ENCODE assay signal across 5 fruit fly cellular contexts in the genomic region with DNA sequence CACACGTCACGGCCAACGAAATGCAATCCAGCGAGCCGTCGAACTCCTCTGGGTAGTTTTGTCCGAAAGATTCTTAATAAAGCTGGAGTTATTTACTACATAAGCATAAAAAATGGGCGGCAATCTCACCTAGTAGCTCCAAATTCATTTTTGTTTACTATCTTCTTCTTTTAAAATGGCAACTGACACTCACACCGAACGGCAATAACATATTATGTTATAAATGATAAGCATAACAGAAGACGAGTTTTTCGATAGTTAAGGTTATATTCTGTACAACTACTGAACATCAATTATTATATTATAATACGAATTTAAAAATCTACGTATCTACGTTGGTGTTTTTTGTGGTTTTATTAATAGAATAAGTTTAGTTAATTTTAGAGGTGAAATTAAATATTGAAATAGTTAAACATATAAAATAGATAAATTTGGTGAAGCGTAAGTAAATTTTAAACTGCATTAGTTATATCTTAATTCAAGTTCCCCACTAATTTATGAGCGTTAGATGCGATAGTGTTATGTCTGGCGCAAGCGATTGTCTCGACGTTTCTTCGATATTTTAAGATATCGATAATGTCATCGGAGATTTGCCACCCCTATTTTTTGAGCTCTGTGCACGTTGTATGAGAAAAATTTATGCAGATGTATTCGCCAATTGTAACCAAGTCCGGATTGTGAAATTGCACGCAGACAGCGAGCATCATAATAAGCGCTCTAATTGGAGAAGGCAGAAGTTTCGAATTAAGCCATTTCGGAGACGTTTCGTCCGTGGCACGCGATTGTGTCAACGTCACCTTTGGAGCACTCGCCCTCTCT.
A peak's percentile ranks its signal among the peaks of the same experiment; 100 is the strongest.
TF ChIP-seq lines count a peak whose summit lies in the region.

Rbbp5 (minus strand) TSS at position 181 of the 819 bp plus-strand sequence.
eRF1 (plus strand) TSS at position 594 of the 819 bp plus-strand sequence.

TF ChIP-seq in whole organism, adult, 20 proteins besides CTCF, POLR2A, EP300 and RAD21 (continued from another document):
- TF ChIP-seq toe (GFP tag; optimal IDR thresholded peaks at IDR 0.05; lab: Kevin White, UChicago) (no peak), CG1620 (GFP tag; optimal IDR thresholded peaks at IDR 0.05; lab: Kevin White, UChicago) (peak; percentile 76), Clk (GFP tag; optimal IDR thresholded peaks at IDR 0.05; lab: Kevin White, UChicago) (peak; percentile 9), Crg-1 (GFP tag; optimal IDR thresholded peaks at IDR 0.05; lab: Kevin White, UChicago) (peak; percentile 66)

TF ChIP-seq in whole organism, embryonic, 481 proteins besides CTCF, POLR2A, EP300 and RAD21 (continued from another document and continues in another):
- no peak for TF ChIP-seq Sox100B (GFP tag; optimal IDR thresholded peaks at IDR 0.05; lab: Kevin White, UChicago)
- peak; percentile 64 for TF ChIP-seq CG8765 (GFP tag; IDR thresholded peaks at IDR 0.05; lab: Robert Waterston, UW)
- TF ChIP-seq mam (GFP tag; optimal IDR thresholded peaks at IDR 0.05; lab: Kevin White, UChicago): peak; percentile 81
- TF ChIP-seq tll (GFP tag; optimal IDR thresholded peaks at IDR 0.05; lab: Kevin White, UChicago): no peak
- TF ChIP-seq pum (GFP tag; optimal IDR thresholded peaks at IDR 0.05; lab: Kevin White, UChicago): peak; percentile 32
- peak; percentile 49 for TF ChIP-seq Bdp1 (GFP tag; optimal IDR thresholded peaks at IDR 0.05; lab: Kevin White, UChicago)
- TF ChIP-seq kah (GFP tag; optimal IDR thresholded peaks at IDR 0.05; lab: Kevin White, UChicago): no peak
- TF ChIP-seq lab (GFP tag; optimal IDR thresholded peaks at IDR 0.05; lab: Kevin White, UChicago): peak; percentile 74
- peak; percentile 66; the same call in 1 of the 3 replicates for TF ChIP-seq C15 (GFP tag; IDR thresholded peaks at IDR 0.05; lab: Robert Waterston, UW)
- peak; percentile 41; the same call in 1 of the 2 replicates for TF ChIP-seq seq (GFP tag; IDR thresholded peaks at IDR 0.05; lab: Robert Waterston, UW)
- peak; percentile 57 for TF ChIP-seq pnt (GFP tag; optimal IDR thresholded peaks at IDR 0.05; lab: Kevin White, UChicago)
- TF ChIP-seq jumu (GFP tag; optimal IDR thresholded peaks at IDR 0.05; lab: Kevin White, UChicago): peak; percentile 33
- peak; percentile 70; the same call in 1 of the 3 replicates for TF ChIP-seq H15 (GFP tag; IDR thresholded peaks at IDR 0.05; lab: Robert Waterston, UW)
- TF ChIP-seq CG17912 (GFP tag; optimal IDR thresholded peaks at IDR 0.05; lab: Kevin White, UChicago): no peak
- no peak for TF ChIP-seq NC2β (GFP tag; optimal IDR thresholded peaks at IDR 0.05; lab: Kevin White, UChicago)
- peak; percentile 30 for TF ChIP-seq CG3281 (GFP tag; optimal IDR thresholded peaks at IDR 0.05; lab: Kevin White, UChicago)
- TF ChIP-seq odd (GFP tag; optimal IDR thresholded peaks at IDR 0.05; lab: Kevin White, UChicago): no peak
- TF ChIP-seq row (GFP tag; IDR thresholded peaks at IDR 0.05; lab: Robert Waterston, UW): peak; percentile 92
- TF ChIP-seq CG4707 (GFP tag; optimal IDR thresholded peaks at IDR 0.05; lab: Kevin White, UChicago): no peak
- peak; percentile 19 for TF ChIP-seq CG7928 (GFP tag; optimal IDR thresholded peaks at IDR 0.05; lab: Kevin White, UChicago)
- peak; percentile 68 for TF ChIP-seq CG10543 (GFP tag; optimal IDR thresholded peaks at IDR 0.05; lab: Kevin White, UChicago)
- TF ChIP-seq CG12219 (GFP tag; optimal IDR thresholded peaks at IDR 0.05; lab: Kevin White, UChicago): no peak
- TF ChIP-seq Ets97D (GFP tag; optimal IDR thresholded peaks at IDR 0.05; lab: Kevin White, UChicago): peak; percentile 54
- TF ChIP-seq CG9727 (GFP tag; optimal IDR thresholded peaks at IDR 0.05; lab: Kevin White, UChicago): peak; percentile 77
- no peak; the same call in 2 of the 3 replicates for TF ChIP-seq CG11456 (GFP tag; IDR thresholded peaks at IDR 0.05; lab: Robert Waterston, UW)
- TF ChIP-seq CG7357 (GFP tag; IDR thresholded peaks at IDR 0.05; lab: Robert Waterston, UW): peak; percentile 49; the same call in 2 of the 3 replicates
- peak; percentile 63 for TF ChIP-seq NfI (GFP tag; optimal IDR thresholded peaks at IDR 0.05; lab: Kevin White, UChicago)
- peak; percentile 85 for TF ChIP-seq hb (GFP tag; IDR thresholded peaks at IDR 0.05; lab: Robert Waterston, UW; ENCODE audit: partially characterized antibody)

TF ChIP-seq in whole organism, prepupa, 60 proteins besides CTCF, POLR2A, EP300 and RAD21 (continued from another document and continues in another):
- TF ChIP-seq fkh (GFP tag; optimal IDR thresholded peaks at IDR 0.05; lab: Kevin White, UChicago) (peak; percentile 56), CG11902 (GFP tag; optimal IDR thresholded peaks at IDR 0.05; lab: Kevin White, UChicago) (peak; percentile 60), CG11762 (GFP tag; optimal IDR thresholded peaks at IDR 0.05; lab: Kevin White, UChicago; ENCODE audit: insufficient read depth) (peak; percentile 23), Eip78C (GFP tag; lab: Kevin White, UChicago) (peak; percentile 70), CG15336 (GFP tag; IDR thresholded peaks at IDR 0.05; lab: Robert Waterston, UW) (no peak; the same call in none of the 2 replicates), lz (GFP tag; optimal IDR thresholded peaks at IDR 0.05; lab: Kevin White, UChicago) (peak; percentile 66), CG8632 (GFP tag; optimal IDR thresholded peaks at IDR 0.05; lab: Kevin White, UChicago) (peak; percentile 45), fd59A (GFP tag; optimal IDR thresholded peaks at IDR 0.05; lab: Kevin White, UChicago) (no peak), pdm3 (GFP tag; optimal IDR thresholded peaks at IDR 0.05; lab: Kevin White, UChicago) (no peak), dsx (GFP tag; optimal IDR thresholded peaks at IDR 0.05; lab: Kevin White, UChicago; ENCODE audit: poor library complexity, severe bottlenecking) (peak; percentile 51), CG16779 (tag; optimal IDR thresholded peaks at IDR 0.05; lab: Kevin White, UChicago) (no peak), CG3919 (GFP tag; optimal IDR thresholded peaks at IDR 0.05; lab: Kevin White, UChicago) (peak; percentile 73), CG7368 (GFP tag; optimal IDR thresholded peaks at IDR 0.05; lab: Kevin White, UChicago) (peak; percentile 39), topi (GFP tag; optimal IDR thresholded peaks at IDR 0.05; lab: Kevin White, UChicago) (peak; percentile 58), cyc (GFP tag; optimal IDR thresholded peaks at IDR 0.05; lab: Kevin White, UChicago) (peak; percentile 72), Met (GFP tag; optimal IDR thresholded peaks at IDR 0.05; lab: Kevin White, UChicago) (peak; percentile 66), spab (GFP tag; optimal IDR thresholded peaks at IDR 0.05; lab: Kevin White, UChicago) (no peak), acj6 (GFP tag; optimal IDR thresholded peaks at IDR 0.05; lab: Kevin White, UChicago) (peak; percentile 76), Eip75B (GFP tag; optimal IDR thresholded peaks at IDR 0.05; lab: Kevin White, UChicago) (peak; percentile 33), fd85E (GFP tag; optimal IDR thresholded peaks at IDR 0.05; lab: Kevin White, UChicago) (no peak), CG31627 (GFP tag; optimal IDR thresholded peaks at IDR 0.05; lab: Kevin White, UChicago) (peak; percentile 72), CG10669 (GFP tag; optimal IDR thresholded peaks at IDR 0.05; lab: Kevin White, UChicago) (peak; percentile 34), CG6276 (GFP tag; optimal IDR thresholded peaks at IDR 0.05; lab: Kevin White, UChicago) (peak; percentile 24), CG34406 (GFP tag; optimal IDR thresholded peaks at IDR 0.05; lab: Kevin White, UChicago) (peak; percentile 31), Smox (GFP tag; optimal IDR thresholded peaks at IDR 0.05; lab: Kevin White, UChicago) (peak; percentile 71), CG1621 (tag; optimal IDR thresholded peaks at IDR 0.05; lab: Kevin White, UChicago) (no peak), Ets96B (tag; optimal IDR thresholded peaks at IDR 0.05; lab: Kevin White, UChicago) (peak; percentile 53), net (GFP tag; optimal IDR thresholded peaks at IDR 0.05; lab: Kevin White, UChicago) (peak; percentile 53), esn (GFP tag; optimal IDR thresholded peaks at IDR 0.05; lab: Kevin White, UChicago) (peak; percentile 76), ss (GFP tag; optimal IDR thresholded peaks at IDR 0.05; lab: Kevin White, UChicago) (peak in 1 of 2 experiments; percentile 1)

TF ChIP-seq in whole organism, pupa, 21 proteins besides CTCF, POLR2A, EP300 and RAD21 (continued from another document):
- TF ChIP-seq CG4496 (GFP tag; IDR thresholded peaks at IDR 0.05; lab: Robert Waterston, UW): no peak

TF ChIP-seq in whole organism, wandering third instar larva, 38 proteins besides CTCF, POLR2A, EP300 and RAD21 (continued from another document):
- peak; percentile 4 for TF ChIP-seq Myc (optimal IDR thresholded peaks at IDR 0.05; lab: Kevin White, UChicago)
- no peak for TF ChIP-seq pan (optimal IDR thresholded peaks at IDR 0.05; lab: Kevin White, UChicago)
- TF ChIP-seq HLH106 (tag; optimal IDR thresholded peaks at IDR 0.05; lab: Kevin White, UChicago): peak; percentile 81
- no peak for TF ChIP-seq dmrt93B (GFP tag; optimal IDR thresholded peaks at IDR 0.05; lab: Kevin White, UChicago)
- TF ChIP-seq br (GFP tag; optimal IDR thresholded peaks at IDR 0.05; lab: Kevin White, UChicago): peak; percentile 45
- TF ChIP-seq GATAd (GFP tag; optimal IDR thresholded peaks at IDR 0.05; lab: Kevin White, UChicago): no peak
- no peak for TF ChIP-seq CrebA (GFP tag; optimal IDR thresholded peaks at IDR 0.05; lab: Kevin White, UChicago; ENCODE audit: borderline replicate concordance)
- peak; percentile 80 for TF ChIP-seq woc (GFP tag; optimal IDR thresholded peaks at IDR 0.05; lab: Kevin White, UChicago)
- no peak for TF ChIP-seq Mio (GFP tag; optimal IDR thresholded peaks at IDR 0.05; lab: Kevin White, UChicago)
- no peak for TF ChIP-seq N (GFP tag; optimal IDR thresholded peaks at IDR 0.05; lab: Kevin White, UChicago)
- peak; percentile 72 for TF ChIP-seq OdsH (GFP tag; optimal IDR thresholded peaks at IDR 0.05; lab: Kevin White, UChicago)
- peak; percentile 82 for TF ChIP-seq Jra (GFP tag; optimal IDR thresholded peaks at IDR 0.05; lab: Kevin White, UChicago)
- TF ChIP-seq brk (GFP tag; optimal IDR thresholded peaks at IDR 0.05; lab: Kevin White, UChicago): peak; percentile 83
- no peak for TF ChIP-seq Dfd (GFP tag; optimal IDR thresholded peaks at IDR 0.05; lab: Kevin White, UChicago)
- TF ChIP-seq Hr83 (GFP tag; optimal IDR thresholded peaks at IDR 0.05; lab: Kevin White, UChicago; ENCODE audit: poor library complexity, severe bottlenecking): peak; percentile 70
- TF ChIP-seq dsf (GFP tag; optimal IDR thresholded peaks at IDR 0.05; lab: Kevin White, UChicago; ENCODE audit: borderline replicate concordance): peak; percentile 48
- TF ChIP-seq usp (GFP tag; optimal IDR thresholded peaks at IDR 0.05; lab: Kevin White, UChicago): no peak
- TF ChIP-seq jim (GFP tag; optimal IDR thresholded peaks at IDR 0.05; lab: Kevin White, UChicago): peak; percentile 42
- TF ChIP-seq Hr78 (GFP tag; optimal IDR thresholded peaks at IDR 0.05; lab: Kevin White, UChicago): no peak
